Fruit fly (Drosophila melanogaster): ENCODE measurements around the gene Timp.
A peak's percentile ranks its signal among the peaks of the same experiment; 100 is the strongest.

Gene Timp

DNA sequence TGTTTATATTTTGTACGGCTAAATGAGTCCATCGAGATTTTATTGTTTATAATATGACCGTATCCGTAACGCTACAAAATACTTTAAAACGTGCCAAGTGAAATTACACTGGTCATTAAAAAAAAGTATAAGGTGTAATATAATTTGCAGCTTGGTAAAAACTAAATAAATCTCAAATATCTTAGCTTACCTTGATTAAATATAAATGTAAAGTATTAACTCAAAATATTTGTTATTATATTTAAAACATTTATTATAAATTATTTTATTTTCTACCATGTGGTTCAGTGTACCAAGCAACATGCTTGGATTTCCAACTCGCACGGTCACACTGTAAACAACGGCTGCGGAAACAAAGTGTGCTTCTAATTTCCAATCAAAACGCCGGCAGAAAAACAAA lies 49.0 kb upstream of the Timp start, which contains the start of the genes Sirt6 and pont (continued):
- no peak for TF ChIP-seq ranshi (GFP tag; IDR thresholded peaks at IDR 0.05)
- peak; percentile 33 for TF ChIP-seq Bdp1 (GFP tag; optimal IDR thresholded peaks at IDR 0.05)
- no peak for TF ChIP-seq CG13287 (GFP tag; IDR thresholded peaks at IDR 0.05; ENCODE audit: partially characterized antibody)
- no peak for TF ChIP-seq so (GFP tag; IDR thresholded peaks at IDR 0.05)
- peak; percentile 58 for TF ChIP-seq CG15073 (GFP tag; optimal IDR thresholded peaks at IDR 0.05)
- peak; percentile 70 to 76 for TF ChIP-seq Pdp1 (GFP tag; optimal IDR thresholded peaks at IDR 0.05)
- TF ChIP-seq CG5953 (GFP tag; IDR thresholded peaks at IDR 0.05), result no peak
- peak; percentile 99 for TF ChIP-seq Abd-B (GFP tag; optimal IDR thresholded peaks at IDR 0.05)
- TF ChIP-seq pan (optimal IDR thresholded peaks at IDR 0.05), result no peak
- no peak for TF ChIP-seq pan (GFP tag; optimal IDR thresholded peaks at IDR 0.05 in 1 of 2, IDR thresholded peaks at IDR 0.05 in 1 of 2)
- TF ChIP-seq pho (GFP tag; optimal IDR thresholded peaks at IDR 0.05), result peak; percentile 44
- peak; percentile 44 for TF ChIP-seq TFAM (GFP tag; optimal IDR thresholded peaks at IDR 0.05)
- no peak for TF ChIP-seq gce (GFP tag; IDR thresholded peaks at IDR 0.05)
- TF ChIP-seq CoRest (tag; optimal IDR thresholded peaks at IDR 0.05), result peak; percentile 98
- no peak for TF ChIP-seq lmd (GFP tag; IDR thresholded peaks at IDR 0.05)
- peak; percentile 89 for TF ChIP-seq CG13123 (GFP tag; optimal IDR thresholded peaks at IDR 0.05)
- no peak for TF ChIP-seq Rx (GFP tag; IDR thresholded peaks at IDR 0.05)
- peak; percentile 38 for TF ChIP-seq pzg (GFP tag; optimal IDR thresholded peaks at IDR 0.05)
- no peak for TF ChIP-seq CG6689 (GFP tag; IDR thresholded peaks at IDR 0.05)
- no peak for TF ChIP-seq Gsc (GFP tag; IDR thresholded peaks at IDR 0.05)
- peak; percentile 96 for TF ChIP-seq CG17359 (tag; optimal IDR thresholded peaks at IDR 0.05)
- TF ChIP-seq Lpt (GFP tag; optimal IDR thresholded peaks at IDR 0.05), result no peak
- no peak for TF ChIP-seq da (GFP tag; optimal IDR thresholded peaks at IDR 0.05)
- TF ChIP-seq pfk (GFP tag; optimal IDR thresholded peaks at IDR 0.05), result no peak
- no peak for TF ChIP-seq luna (GFP tag; optimal IDR thresholded peaks at IDR 0.05)
- TF ChIP-seq emc (GFP tag; optimal IDR thresholded peaks at IDR 0.05), result no peak
- no peak for TF ChIP-seq pb (GFP tag; optimal IDR thresholded peaks at IDR 0.05)
- no peak for TF ChIP-seq CG8478 (optimal IDR thresholded peaks at IDR 0.05)
- TF ChIP-seq al (GFP tag; IDR thresholded peaks at IDR 0.05), result no peak
- peak; percentile 38 for TF ChIP-seq CG15479 (GFP tag; optimal IDR thresholded peaks at IDR 0.05)
- peak; percentile 1 for TF ChIP-seq CG11398 (GFP tag; optimal IDR thresholded peaks at IDR 0.05)
- TF ChIP-seq zen (tag; optimal IDR thresholded peaks at IDR 0.05), result peak; percentile 98
- peak; percentile 91 for TF ChIP-seq CG7357 (GFP tag; IDR thresholded peaks at IDR 0.05)
- TF ChIP-seq usp (GFP tag; optimal IDR thresholded peaks at IDR 0.05), result no peak
- TF ChIP-seq E2f1 (GFP tag; IDR thresholded peaks at IDR 0.05), result no peak
- no peak for TF ChIP-seq CG17568 (GFP tag; optimal IDR thresholded peaks at IDR 0.05)
- no peak for TF ChIP-seq C15 (GFP tag; IDR thresholded peaks at IDR 0.05)
- peak; percentile 95 for TF ChIP-seq Spps (tag; optimal IDR thresholded peaks at IDR 0.05)
- TF ChIP-seq CG17328 (GFP tag; IDR thresholded peaks at IDR 0.05), result no peak
- TF ChIP-seq CG7839 (tag; optimal IDR thresholded peaks at IDR 0.05), result peak; percentile 98
- peak; percentile 94 for TF ChIP-seq CG9817 (tag; optimal IDR thresholded peaks at IDR 0.05)
- TF ChIP-seq slou (GFP tag; optimal IDR thresholded peaks at IDR 0.05), result peak; percentile 87
- TF ChIP-seq Myb (GFP tag; optimal IDR thresholded peaks at IDR 0.05), result no peak
- no peak for TF ChIP-seq gsb (GFP tag; IDR thresholded peaks at IDR 0.05)
- no peak for TF ChIP-seq gcm2 (GFP tag; optimal IDR thresholded peaks at IDR 0.05)
- no peak for TF ChIP-seq p53 (GFP tag; optimal IDR thresholded peaks at IDR 0.05)
- no peak for TF ChIP-seq Dbx (GFP tag; IDR thresholded peaks at IDR 0.05)
- TF ChIP-seq PHDP (tag; optimal IDR thresholded peaks at IDR 0.05), result peak; percentile 97
- no peak for TF ChIP-seq CG17361 (GFP tag; IDR thresholded peaks at IDR 0.05)
- TF ChIP-seq CG17829 (tag; optimal IDR thresholded peaks at IDR 0.05), result peak; percentile 98
- TF ChIP-seq Rfx (GFP tag; IDR thresholded peaks at IDR 0.05), result no peak
- no peak for TF ChIP-seq zfh1 (GFP tag; IDR thresholded peaks at IDR 0.05)
- TF ChIP-seq CG12219 (GFP tag; optimal IDR thresholded peaks at IDR 0.05), result peak; percentile 77
- peak; percentile 91 for TF ChIP-seq Med (GFP tag)
